Worm (Caenorhabditis elegans) whole organism, L2 larva: ENCODE results near the gene F15B9.8.

ENCODE experiments used
- elt-1 ChIP-seq: fragments of 150-350 bp; optimal IDR thresholded peaks from 2 replicates; lab custom pipeline; 2014; ENCODE audit warnings: missing biosample characterization, missing genetic modification characterization
- unc-39 ChIP-seq: fragments of 150-350 bp; optimal IDR thresholded peaks from 2 replicates; lab custom pipeline; 2014; ENCODE audit warnings: missing biosample characterization, missing genetic modification characterization

- no peak for TF ChIP-seq elt-1
- no peak for TF ChIP-seq unc-39
These were observed 24.8 kb downstream of the F15B9.8 start, which contains the start of gene try-10 for ce11 chrV:13013158-13013557.
